Worm (Caenorhabditis elegans): ENCODE measurements around the gene oac-39.

ce11 chrV:237012-237411, 14.5 kb downstream of the oac-39 start:
- TF ChIP-seq skn-1 (tag; optimal IDR thresholded peaks at IDR 0.05) (no peak), daf-19 (GFP tag; conservative IDR thresholded peaks at IDR 0.05) (no peak), lin-13 (GFP tag; optimal IDR thresholded peaks at IDR 0.05) (no peak), ceh-82 (tag; optimal IDR thresholded peaks at IDR 0.05) (no peak), nhr-76 (tag; optimal IDR thresholded peaks at IDR 0.05) (no peak), tra-1 (GFP tag; IDR thresholded peaks at IDR 0.05) (no peak), lsy-2 (tag; optimal IDR thresholded peaks at IDR 0.05) (no peak), T20F7.1 (GFP tag; optimal IDR thresholded peaks at IDR 0.05) (no peak), pha-4 (GFP tag; IDR thresholded peaks at IDR 0.05) (no peak), pha-4 (tag; optimal IDR thresholded peaks at IDR 0.05) (no peak)
